Worm (Caenorhabditis elegans) whole organism, L1 larva: Measurements from ENCODE around the gene F45E12.6.

Experiments
- Y116A8C.19 ChIP-seq: sonication (generic microtip); optimal IDR thresholded peaks from 2 replicates; lab custom pipeline; 2016; ENCODE audit warnings: missing compliant biosample characterization, missing genetic modification characterization, borderline replicate concordance
- aly-2 ChIP-seq: fragments of 150-350 bp; optimal IDR thresholded peaks from 2 replicates; lab custom pipeline; 2014; ENCODE audit warnings: missing biosample characterization, missing genetic modification characterization
- ama-1 ChIP-seq: fragments of 150-350 bp; optimal IDR thresholded peaks from 2 replicates; lab custom pipeline; 2014
- blmp-1 ChIP-seq: fragments of 150-350 bp; optimal IDR thresholded peaks from 2 replicates; lab custom pipeline; 2014; ENCODE audit warnings: missing biosample characterization, missing genetic modification characterization
- ceh-63 ChIP-seq: fragments of 200-800 bp; sonication (Bioruptor generic); optimal IDR thresholded peaks from 2 replicates; lab custom pipeline; 2018; ENCODE audit warnings: mild to moderate bottlenecking, missing genetic modification characterization, missing compliant biosample characterization
- ceh-82 ChIP-seq, 3 experiments: fragments of 150-350 bp in 1 of 3; sonication (generic microtip) in 2 of 3; optimal IDR thresholded peaks; 2 replicates each; lab custom pipeline; 2014 to 2017; ENCODE audit warnings: missing biosample characterization in 3 of 3, missing genetic modification characterization in 3 of 3
- ceh-88 ChIP-seq: fragments of 200-800 bp; sonication (Bioruptor generic); IDR thresholded peaks from 2 replicates; pipeline ENCODE4 v1.3.6; 2022; ENCODE audit warnings: missing genetic modification characterization, missing compliant biosample characterization
- ceh-90 ChIP-seq: sonication (generic microtip); optimal IDR thresholded peaks from 2 replicates; lab custom pipeline; 2016; ENCODE audit warnings: missing genetic modification characterization, missing compliant biosample characterization
- ces-1 ChIP-seq: fragments of 150-350 bp; optimal IDR thresholded peaks from 2 replicates; lab custom pipeline; 2014; ENCODE audit warnings: missing biosample characterization, missing genetic modification reagents, missing genetic modification characterization
- dpl-1 ChIP-seq, 3 experiments: fragments of 150-350 bp in 2 of 3; sonication (generic microtip) in 1 of 3; optimal IDR thresholded peaks; 2 replicates each; lab custom pipeline; 2014 to 2017; ENCODE audit warnings: missing biosample characterization in 3 of 3, missing genetic modification characterization in 3 of 3, missing genetic modification reagents in 3 of 3
- efl-3 ChIP-seq: fragments of 200-800 bp; sonication (Bioruptor generic); optimal IDR thresholded peaks from 2 replicates; lab custom pipeline; 2018; ENCODE audit warnings: mild to moderate bottlenecking, missing genetic modification characterization, missing compliant biosample characterization
- egl-27 ChIP-seq, 2 experiments: fragments of 150-350 bp in 1 of 2; sonication (generic microtip); optimal IDR thresholded peaks; 3 replicates each; lab custom pipeline; 2017 to 2018; ENCODE audit warnings: missing biosample characterization in 2 of 2, missing genetic modification characterization in 2 of 2, missing genetic modification reagents in 2 of 2
- elt-3 ChIP-seq, 6 experiments: fragments of 150-350 bp in 1 of 6; sonication (generic microtip); optimal IDR thresholded peaks; 2 replicates each; lab custom pipeline; 2017 to 2018; ENCODE audit warnings: missing biosample characterization in 6 of 6, missing genetic modification characterization in 6 of 6, inconsistent platforms in 1 of 6
- ets-5 ChIP-seq: fragments of 200-800 bp; sonication (Bioruptor generic); IDR thresholded peaks from 2 replicates; pipeline ENCODE4 v1.3.6; 2022; ENCODE audit warnings: missing genetic modification characterization, missing compliant biosample characterization
- fkh-10 ChIP-seq: sonication (generic microtip); optimal IDR thresholded peaks from 2 replicates; lab custom pipeline; 2017; ENCODE audit warnings: missing biosample characterization, missing genetic modification reagents, missing genetic modification characterization
- fkh-8 ChIP-seq: sonication (generic microtip); optimal IDR thresholded peaks from 2 replicates; lab custom pipeline; 2016; ENCODE audit warnings: mild to moderate bottlenecking, missing genetic modification characterization, missing compliant biosample characterization
- grh-1 ChIP-seq: fragments of 200-800 bp; sonication (Bioruptor generic); IDR thresholded peaks from 2 replicates; pipeline ENCODE4 v1.3.6; 2022; ENCODE audit warnings: missing genetic modification reagents, missing genetic modification characterization, missing compliant biosample characterization
- hlh-17 ChIP-seq: fragments of 200-800 bp; sonication (Bioruptor generic); optimal IDR thresholded peaks from 2 replicates; lab custom pipeline; 2018; ENCODE audit warnings: missing genetic modification characterization, mild to moderate bottlenecking, missing compliant biosample characterization, moderate library complexity, borderline replicate concordance
- hlh-4 ChIP-seq: sonication (generic microtip); optimal IDR thresholded peaks from 2 replicates; lab custom pipeline; 2016; ENCODE audit warnings: mild to moderate bottlenecking, missing genetic modification characterization, missing compliant biosample characterization
- isw-1 ChIP-seq: fragments of 200-800 bp; sonication (Bioruptor generic); IDR thresholded peaks from 2 replicates; pipeline ENCODE4 v1.3.6; 2022; ENCODE audit warnings: missing genetic modification characterization, missing compliant biosample characterization
- jun-1 ChIP-seq: fragments of 150-350 bp; optimal IDR thresholded peaks from 2 replicates; lab custom pipeline; 2014; ENCODE audit warnings: missing biosample characterization, missing genetic modification reagents, missing genetic modification characterization
- lin-13 ChIP-seq: fragments of 150-350 bp; optimal IDR thresholded peaks from 2 replicates; lab custom pipeline; 2014; ENCODE audit warnings: missing biosample characterization, missing genetic modification reagents, missing genetic modification characterization
- lin-14 ChIP-seq: fragments of 200-800 bp; sonication (Bioruptor generic); optimal IDR thresholded peaks from 2 replicates; lab custom pipeline; 2018; ENCODE audit warnings: mild to moderate bottlenecking, missing genetic modification characterization, moderate library complexity, missing compliant biosample characterization
- lin-15B ChIP-seq: fragments of 150-350 bp; sonication (generic microtip); optimal IDR thresholded peaks from 3 replicates; lab custom pipeline; 2014; ENCODE audit warnings: missing biosample characterization, missing genetic modification characterization
- lin-39 ChIP-seq: fragments of 150-350 bp; optimal IDR thresholded peaks from 2 replicates; lab custom pipeline; 2014; ENCODE audit warnings: missing biosample characterization, missing genetic modification reagents, missing genetic modification characterization
- lir-3 ChIP-seq: sonication (generic microtip); optimal IDR thresholded peaks from 2 replicates; lab custom pipeline; 2016; ENCODE audit warnings: mild to moderate bottlenecking, missing genetic modification characterization, moderate library complexity, missing compliant biosample characterization; ENCODE audit not compliant: poor library complexity
- mdl-1 ChIP-seq, 2 experiments: fragments of 150-350 bp; optimal IDR thresholded peaks; 2 replicates each; lab custom pipeline; 2014 to 2017; ENCODE audit warnings: missing biosample characterization in 2 of 2, missing genetic modification characterization in 2 of 2, inconsistent platforms in 1 of 2
- mep-1 ChIP-seq: fragments of 150-350 bp; optimal IDR thresholded peaks from 2 replicates; lab custom pipeline; 2014; ENCODE audit warnings: missing biosample characterization, missing genetic modification characterization
- nhr-12 ChIP-seq: sonication (generic microtip); optimal IDR thresholded peaks from 2 replicates; lab custom pipeline; 2017; ENCODE audit warnings: missing biosample characterization, missing genetic modification characterization
- nhr-19 ChIP-seq: fragments of 200-800 bp; sonication (Bioruptor generic); conservative IDR thresholded peaks from 2 replicates; pipeline ENCODE4 v1.3.6; 2022; ENCODE audit warnings: missing genetic modification characterization, missing compliant biosample characterization
- nhr-28 ChIP-seq: fragments of 150-350 bp; optimal IDR thresholded peaks from 2 replicates; lab custom pipeline; 2014; ENCODE audit warnings: missing biosample characterization, missing genetic modification characterization
- nhr-71 ChIP-seq: sonication (generic microtip); optimal IDR thresholded peaks from 2 replicates; lab custom pipeline; 2016; ENCODE audit warnings: mild to moderate bottlenecking, missing genetic modification characterization, moderate library complexity, missing compliant biosample characterization
- nhr-76 ChIP-seq: sonication (generic microtip); optimal IDR thresholded peaks from 2 replicates; lab custom pipeline; 2017; ENCODE audit warnings: missing biosample characterization, missing genetic modification characterization
- nhr-77 ChIP-seq: fragments of 150-350 bp; optimal IDR thresholded peaks from 2 replicates; lab custom pipeline; 2014; ENCODE audit warnings: missing biosample characterization, missing genetic modification characterization
- nhr-84 ChIP-seq: sonication (generic microtip); optimal IDR thresholded peaks from 2 replicates; lab custom pipeline; 2017; ENCODE audit warnings: missing biosample characterization, missing genetic modification characterization
- nhr-90 ChIP-seq: sonication (generic microtip); optimal IDR thresholded peaks from 2 replicates; lab custom pipeline; 2016; ENCODE audit warnings: mild to moderate bottlenecking, missing genetic modification characterization, missing compliant biosample characterization; ENCODE audit not compliant: poor library complexity
- pax-3 ChIP-seq: fragments of 200-800 bp; sonication (Bioruptor generic); optimal IDR thresholded peaks from 2 replicates; lab custom pipeline; 2018; ENCODE audit warnings: mild to moderate bottlenecking, missing genetic modification characterization, moderate library complexity, missing compliant biosample characterization
- pqm-1 ChIP-seq: sonication (generic microtip); optimal IDR thresholded peaks from 3 replicates; lab custom pipeline; 2017; ENCODE audit warnings: missing biosample characterization, missing genetic modification characterization
- rnt-1 ChIP-seq: sonication (generic microtip); optimal IDR thresholded peaks from 2 replicates; lab custom pipeline; 2016; ENCODE audit warnings: mild to moderate bottlenecking, missing genetic modification characterization, moderate library complexity, missing compliant biosample characterization
- skn-1 ChIP-seq: fragments of 150-350 bp; optimal IDR thresholded peaks from 2 replicates; lab custom pipeline; 2014; ENCODE audit warnings: missing biosample characterization, missing genetic modification characterization
- snpc-4 ChIP-seq: fragments of 150-350 bp; optimal IDR thresholded peaks from 2 replicates; lab custom pipeline; 2014; ENCODE audit warnings: missing biosample characterization, missing genetic modification characterization
- snu-23 ChIP-seq: sonication (generic microtip); optimal IDR thresholded peaks from 2 replicates; lab custom pipeline; 2016; ENCODE audit warnings: missing genetic modification characterization, missing compliant biosample characterization
- sptf-1 ChIP-seq: fragments of 150-350 bp; optimal IDR thresholded peaks from 2 replicates; lab custom pipeline; 2014; ENCODE audit warnings: missing biosample characterization, missing genetic modification characterization
- unc-130 ChIP-seq: fragments of 150-350 bp; optimal IDR thresholded peaks from 2 replicates; lab custom pipeline; 2017; ENCODE audit warnings: missing biosample characterization, missing genetic modification characterization, inconsistent platforms
- unc-30 ChIP-seq: sonication (generic microtip); optimal IDR thresholded peaks from 2 replicates; lab custom pipeline; 2017; ENCODE audit warnings: missing biosample characterization, missing genetic modification characterization
- unc-62 ChIP-seq: fragments of 150-350 bp; optimal IDR thresholded peaks from 2 replicates; lab custom pipeline; 2014; ENCODE audit warnings: missing biosample characterization, missing genetic modification reagents, missing genetic modification characterization
- unc-86 ChIP-seq: sonication (generic microtip); optimal IDR thresholded peaks from 2 replicates; lab custom pipeline; 2016; ENCODE audit warnings: missing genetic modification characterization, missing compliant biosample characterization
- zip-4 ChIP-seq: fragments of 200-800 bp; sonication (Bioruptor generic); optimal IDR thresholded peaks from 2 replicates; lab custom pipeline; 2018; ENCODE audit warnings: mild to moderate bottlenecking, missing genetic modification characterization, moderate library complexity, missing compliant biosample characterization
- ztf-4 ChIP-seq: fragments of 150-350 bp; optimal IDR thresholded peaks from 2 replicates; lab custom pipeline; 2014; ENCODE audit warnings: missing biosample characterization, missing genetic modification characterization

Gene F45E12.6

ce11 chrII:7326997-7327396, 13.0 kb upstream of the F45E12.6 start (continued):
- TF ChIP-seq nhr-77 (tag; lab: Kevin White, UChicago): no peak
- peak; percentile 63 for TF ChIP-seq unc-86
- TF ChIP-seq rnt-1 (tag; lab: Kevin White, UChicago): peak; percentile 46
- TF ChIP-seq ztf-4: peak; percentile 50
- TF ChIP-seq dpl-1 (GFP tag; optimal IDR thresholded peaks at IDR 0.05; lab: Kevin White, UChicago): peak in 1 of 3 experiments; percentile 22
- no peak for TF ChIP-seq lir-3 (tag; lab: Kevin White, UChicago)
- no peak for TF ChIP-seq nhr-90 (tag; lab: Kevin White, UChicago)
- TF ChIP-seq unc-62 (GFP tag; lab: Kevin White, UChicago): no peak
- no peak for TF ChIP-seq unc-130 (tag; lab: Kevin White, UChicago)
- TF ChIP-seq ets-5 (GFP tag; lab: Robert Waterston, UW): no peak
- no peak for TF ChIP-seq nhr-76
- TF ChIP-seq mep-1 (tag; lab: Kevin White, UChicago): peak; percentile 25
- no peak for TF ChIP-seq lin-39 (tag; lab: Kevin White, UChicago)
- TF ChIP-seq lin-13 (GFP tag; lab: Kevin White, UChicago): no peak
- no peak for TF ChIP-seq ceh-88 (GFP tag; lab: Robert Waterston, UW)
- TF ChIP-seq hlh-4: no peak
- TF ChIP-seq ceh-90 (tag; lab: Kevin White, UChicago): no peak
- TF ChIP-seq ces-1: no peak

ce11 chrII:7326199-7326598, 12.2 kb upstream of the F45E12.6 start:
- TF ChIP-seq nhr-71 (peak; percentile 4), fkh-10 (GFP tag; lab: Kevin White, UChicago) (peak; percentile 28), lin-14 (GFP tag; lab: Kevin White, UChicago) (peak; percentile 30), ama-1 (lab: Kevin White, UChicago) (no peak), fkh-8 (tag; lab: Kevin White, UChicago) (peak; percentile 19), rnt-1 (tag; lab: Kevin White, UChicago) (peak; percentile 2), zip-4 (GFP tag; lab: Kevin White, UChicago) (no peak), nhr-19 (no peak), ets-5 (GFP tag; lab: Robert Waterston, UW) (no peak)

ce11 chrII:7325063-7325480, 11.1 kb upstream of the F45E12.6 start:
- TF ChIP-seq nhr-28 (tag; lab: Kevin White, UChicago) (no peak), dpl-1 (GFP tag; optimal IDR thresholded peaks at IDR 0.05; lab: Kevin White, UChicago) (no peak), efl-3 (GFP tag; lab: Kevin White, UChicago) (no peak), snpc-4 (tag; lab: Kevin White, UChicago) (no peak), rnt-1 (tag; lab: Kevin White, UChicago) (no peak), lin-15B (tag; lab: Kevin White, UChicago) (no peak), nhr-84 (tag; lab: Kevin White, UChicago) (no peak), pax-3 (tag; lab: Kevin White, UChicago) (peak; percentile 16), ceh-63 (GFP tag; lab: Kevin White, UChicago) (no peak), aly-2 (no peak), pqm-1 (tag; lab: Kevin White, UChicago) (no peak), blmp-1 (tag; lab: Kevin White, UChicago) (no peak), unc-30 (tag; lab: Kevin White, UChicago) (no peak), jun-1 (no peak), hlh-17 (GFP tag; lab: Kevin White, UChicago) (no peak), Y116A8C.19 (no peak), elt-3 (tag; optimal IDR thresholded peaks at IDR 0.05; lab: Kevin White, UChicago) (no peak), sptf-1 (no peak), snu-23 (no peak), unc-62 (GFP tag; lab: Kevin White, UChicago) (no peak), isw-1 (no peak), fkh-10 (GFP tag; lab: Kevin White, UChicago) (peak; percentile 4), ztf-4 (peak; percentile 57), ceh-88 (GFP tag; lab: Robert Waterston, UW) (peak; percentile 31; the same call in 1 of the 2 replicates), skn-1 (tag; lab: Kevin White, UChicago) (no peak), nhr-12 (tag; lab: Kevin White, UChicago) (no peak), hlh-4 (peak; percentile 56), grh-1 (no peak), mdl-1 (tag; optimal IDR thresholded peaks at IDR 0.05; lab: Kevin White, UChicago) (no peak), egl-27 (tag; optimal IDR thresholded peaks at IDR 0.05; lab: Kevin White, UChicago) (no peak), ama-1 (lab: Kevin White, UChicago) (no peak), zip-4 (GFP tag; lab: Kevin White, UChicago) (no peak), ceh-90 (tag; lab: Kevin White, UChicago) (no peak), ceh-82 (tag; optimal IDR thresholded peaks at IDR 0.05; lab: Kevin White, UChicago) (no peak)
